Fruit fly (Drosophila melanogaster): ENCODE data around the gene CG44532.

dm6 chrX:9161912-9162311 lies at the start of gene CG44532, which contains the start of gene Zpr1:
- TF ChIP-seq tj (GFP tag; optimal IDR thresholded peaks at IDR 0.05) (no peak), kay (GFP tag; ENCODE audit: borderline replicate concordance) (no peak), CG14711 (tag; optimal IDR thresholded peaks at IDR 0.05) (no peak)

Measured in whole organism, adult.